Fruit fly (Drosophila melanogaster): Measurements from ENCODE around the gene RpL32.

RpL32 gene

dm6 chr3R:30021009-30021408 is 25.0 kb downstream of the RpL32 start:
- TF ChIP-seq CG8478 (optimal IDR thresholded peaks at IDR 0.05) (no peak), pan (optimal IDR thresholded peaks at IDR 0.05) (no peak), usp (GFP tag; optimal IDR thresholded peaks at IDR 0.05) (no peak), Dll (optimal IDR thresholded peaks at IDR 0.05) (no peak), psq (optimal IDR thresholded peaks at IDR 0.05) (no peak), EcR (GFP tag; optimal IDR thresholded peaks at IDR 0.05) (no peak)

- TF ChIP-seq CG8478 (optimal IDR thresholded peaks at IDR 0.05) (no peak), EcR (GFP tag; optimal IDR thresholded peaks at IDR 0.05) (no peak), psq (optimal IDR thresholded peaks at IDR 0.05) (no peak), usp (GFP tag; optimal IDR thresholded peaks at IDR 0.05) (no peak), pan (optimal IDR thresholded peaks at IDR 0.05) (no peak), Dll (optimal IDR thresholded peaks at IDR 0.05) (no peak)
Measured at dm6 chr3R:30014977-30015514, 30.9 kb downstream of the RpL32 start, which contains the start of gene CG7920. TSS of gene CG7920 (minus strand) at chr3R:30015284.

- TF ChIP-seq psq (optimal IDR thresholded peaks at IDR 0.05): no peak
- no peak for TF ChIP-seq Dll (optimal IDR thresholded peaks at IDR 0.05)
- TF ChIP-seq usp (GFP tag; optimal IDR thresholded peaks at IDR 0.05): no peak
- no peak for TF ChIP-seq EcR (GFP tag; optimal IDR thresholded peaks at IDR 0.05)
- TF ChIP-seq pan (optimal IDR thresholded peaks at IDR 0.05): no peak
- TF ChIP-seq CG8478 (optimal IDR thresholded peaks at IDR 0.05): no peak
Measured at dm6 chr3R:30014480-30014879, 31.5 kb downstream of the RpL32 start.

dm6 chr3R:30013909-30014308 is 32.1 kb downstream of the RpL32 start:
- TF ChIP-seq usp (GFP tag; optimal IDR thresholded peaks at IDR 0.05) (no peak), EcR (GFP tag; optimal IDR thresholded peaks at IDR 0.05) (no peak), pan (optimal IDR thresholded peaks at IDR 0.05) (no peak), psq (optimal IDR thresholded peaks at IDR 0.05) (no peak), CG8478 (optimal IDR thresholded peaks at IDR 0.05) (no peak)

dm6 chr3R:30012602-30013489 is 33.1 kb downstream of the RpL32 start:
- TF ChIP-seq usp (GFP tag; optimal IDR thresholded peaks at IDR 0.05): no peak
- no peak for TF ChIP-seq CG8478 (optimal IDR thresholded peaks at IDR 0.05)
- no peak for TF ChIP-seq Dll (optimal IDR thresholded peaks at IDR 0.05)
- no peak for TF ChIP-seq pan (optimal IDR thresholded peaks at IDR 0.05)
- TF ChIP-seq EcR (GFP tag; optimal IDR thresholded peaks at IDR 0.05): no peak

DNA sequence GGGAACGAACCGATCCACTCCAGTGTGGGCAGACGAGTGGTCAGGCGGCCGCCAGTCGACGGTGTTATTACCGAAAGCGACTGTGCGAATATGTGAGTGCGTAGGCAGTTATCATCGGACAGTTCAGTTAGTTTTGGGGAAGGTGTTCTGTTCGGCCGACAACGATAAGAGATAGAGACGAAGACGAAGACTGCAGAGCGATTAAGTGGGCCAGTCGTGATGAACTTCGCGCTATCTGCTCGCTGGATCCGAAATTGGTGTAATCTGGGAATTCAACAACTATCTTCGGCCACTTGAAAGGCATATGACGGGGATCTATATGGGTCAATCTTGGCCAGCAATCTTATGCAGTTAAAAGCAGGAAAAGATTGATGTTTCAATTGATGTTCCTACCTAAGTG is 36.8 kb downstream of the RpL32 start, which contains the start of gene CG7912:
CG7912 (minus strand) TSS at position 17 of the 400 bp plus-strand sequence.
- TF ChIP-seq usp (GFP tag; optimal IDR thresholded peaks at IDR 0.05) (no peak), psq (optimal IDR thresholded peaks at IDR 0.05) (no peak), EcR (GFP tag; optimal IDR thresholded peaks at IDR 0.05) (no peak), Dll (optimal IDR thresholded peaks at IDR 0.05) (no peak), pan (optimal IDR thresholded peaks at IDR 0.05) (no peak), CG8478 (optimal IDR thresholded peaks at IDR 0.05) (no peak)

DNA sequence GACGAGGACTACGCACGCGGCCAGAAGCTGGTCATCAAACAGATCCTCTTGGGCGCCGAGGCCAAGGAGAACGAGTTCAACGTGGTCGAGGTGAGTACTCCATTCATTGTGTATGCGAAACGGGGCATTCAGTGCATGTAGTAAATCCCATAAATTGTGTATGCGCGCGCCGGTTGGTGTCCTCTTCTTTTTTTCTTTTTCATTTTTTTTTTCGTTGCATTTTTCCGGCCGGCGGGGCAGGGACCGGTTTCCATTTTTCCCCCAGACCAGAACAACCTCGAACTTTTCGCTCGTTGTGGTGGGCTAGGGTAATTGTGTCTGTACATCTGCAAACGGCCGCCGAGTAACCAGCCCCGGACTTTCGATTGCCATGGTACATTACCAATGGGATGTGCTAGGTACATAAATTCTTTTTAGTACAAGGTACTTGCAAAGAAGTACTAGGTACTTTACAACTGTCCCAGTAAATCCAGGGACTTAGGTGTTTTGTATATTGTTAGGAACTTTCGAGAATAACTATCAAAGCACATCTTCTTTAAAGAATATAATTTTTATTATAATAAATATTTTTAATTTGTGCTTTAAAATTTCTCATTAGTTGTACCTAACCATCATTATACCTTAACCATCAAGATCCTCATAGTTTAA is 40.5 kb downstream of the RpL32 start:
- no peak for TF ChIP-seq EcR (GFP tag; optimal IDR thresholded peaks at IDR 0.05)
- TF ChIP-seq psq (optimal IDR thresholded peaks at IDR 0.05): no peak
- no peak for TF ChIP-seq CG8478 (optimal IDR thresholded peaks at IDR 0.05)
- TF ChIP-seq Dll (optimal IDR thresholded peaks at IDR 0.05): no peak
- no peak for TF ChIP-seq pan (optimal IDR thresholded peaks at IDR 0.05)
- no peak for TF ChIP-seq usp (GFP tag; optimal IDR thresholded peaks at IDR 0.05)

dm6 chr3R:30004648-30005047 is 41.3 kb downstream of the RpL32 start, which contains the start of the genes Nlp and Nph:
TSS of gene Nlp (plus strand) at chr3R:30004785.
TSS of gene Nph (minus strand) at chr3R:30004861.
- TF ChIP-seq usp (GFP tag; optimal IDR thresholded peaks at IDR 0.05): no peak
- no peak for TF ChIP-seq EcR (GFP tag; optimal IDR thresholded peaks at IDR 0.05)
- no peak for TF ChIP-seq CG8478 (optimal IDR thresholded peaks at IDR 0.05)
- no peak for TF ChIP-seq pan (optimal IDR thresholded peaks at IDR 0.05)
- TF ChIP-seq psq (optimal IDR thresholded peaks at IDR 0.05): no peak
- no peak for TF ChIP-seq Dll (optimal IDR thresholded peaks at IDR 0.05)

- TF ChIP-seq CG8478 (optimal IDR thresholded peaks at IDR 0.05) (no peak), pan (optimal IDR thresholded peaks at IDR 0.05) (no peak), psq (optimal IDR thresholded peaks at IDR 0.05) (no peak), Dll (optimal IDR thresholded peaks at IDR 0.05) (no peak), usp (GFP tag; optimal IDR thresholded peaks at IDR 0.05) (no peak), EcR (GFP tag; optimal IDR thresholded peaks at IDR 0.05) (no peak)
Measured at dm6 chr3R:30000286-30000685, 45.7 kb downstream of the RpL32 start, which contains the start of gene Tace. TSS of gene Tace (plus strand) at chr3R:30000530.

- no peak for TF ChIP-seq pan (optimal IDR thresholded peaks at IDR 0.05)
- TF ChIP-seq CG8478 (optimal IDR thresholded peaks at IDR 0.05): no peak
- TF ChIP-seq usp (GFP tag; optimal IDR thresholded peaks at IDR 0.05): no peak
- TF ChIP-seq psq (optimal IDR thresholded peaks at IDR 0.05): no peak
- no peak for TF ChIP-seq EcR (GFP tag; optimal IDR thresholded peaks at IDR 0.05)
- no peak for TF ChIP-seq Dll (optimal IDR thresholded peaks at IDR 0.05)
Measured at dm6 chr3R:29999495-29999894, 46.5 kb downstream of the RpL32 start, which contains the start of gene CG34298. TSS of gene CG34298 (plus strand) at chr3R:29999795.

DNA sequence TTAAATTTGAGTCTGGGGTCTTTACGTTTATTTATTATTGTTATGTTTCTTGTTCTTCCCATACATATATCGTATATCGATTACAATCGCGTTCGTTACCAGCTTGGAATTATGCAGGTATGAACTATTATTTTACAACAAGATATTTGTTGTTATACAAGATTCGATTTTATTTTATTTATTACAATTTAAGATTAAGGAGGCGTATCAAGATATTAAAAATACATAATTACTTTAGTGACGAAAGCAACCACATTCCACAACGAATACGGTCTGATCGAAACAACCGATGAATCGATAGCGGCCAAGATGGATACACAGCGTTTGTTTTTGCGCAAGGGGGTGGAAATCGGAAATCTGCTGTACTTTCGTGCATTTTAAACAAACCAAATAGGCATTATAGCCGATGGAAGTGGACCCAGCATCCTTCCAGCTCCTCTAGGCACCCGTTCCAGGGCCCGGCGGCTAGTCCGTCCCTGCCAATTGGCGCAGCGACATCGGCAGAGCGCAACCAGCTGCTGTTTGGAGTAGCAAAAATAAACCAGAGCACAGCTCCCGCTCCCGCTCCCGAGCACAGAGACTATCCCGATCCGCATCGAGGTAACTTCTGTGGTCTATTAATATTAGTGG is 48.2 kb downstream of the RpL32 start, which contains the start of the genes CG15525 and CG11504:
CG15525 (minus strand) TSS at position 70 of the 630 bp plus-strand sequence.
CG11504 (plus strand) TSS at position 294 of the 630 bp plus-strand sequence.
- TF ChIP-seq psq (optimal IDR thresholded peaks at IDR 0.05): no peak
- no peak for TF ChIP-seq usp (GFP tag; optimal IDR thresholded peaks at IDR 0.05)
- TF ChIP-seq pan (optimal IDR thresholded peaks at IDR 0.05): no peak
- no peak for TF ChIP-seq EcR (GFP tag; optimal IDR thresholded peaks at IDR 0.05)
- no peak for TF ChIP-seq Dll (optimal IDR thresholded peaks at IDR 0.05)
- no peak for TF ChIP-seq CG8478 (optimal IDR thresholded peaks at IDR 0.05)

Measured in whole organism.